Worm (Caenorhabditis elegans) whole organism, L3 larva: ENCODE results near the gene Y51B9A.6.

Source experiments
- ZK546.5 ChIP-seq: sonication (generic microtip); optimal IDR thresholded peaks from 2 replicates; lab custom pipeline; 2017; ENCODE audit warnings: missing biosample characterization, missing genetic modification characterization
- ama-1 ChIP-seq: fragments of 150-350 bp; optimal IDR thresholded peaks from 2 replicates; lab custom pipeline; 2018
- ceh-16 ChIP-seq: sonication (generic microtip); optimal IDR thresholded peaks from 2 replicates; lab custom pipeline; 2017; ENCODE audit warnings: missing biosample characterization, missing genetic modification characterization
- ceh-82 ChIP-seq: fragments of 150-350 bp; optimal IDR thresholded peaks from 2 replicates; lab custom pipeline; 2014; ENCODE audit warnings: missing biosample characterization, missing genetic modification characterization
- egl-27 ChIP-seq: sonication (generic microtip); optimal IDR thresholded peaks from 4 replicates; lab custom pipeline; 2017; ENCODE audit warnings: missing biosample characterization, missing genetic modification reagents, missing genetic modification characterization
- elt-3 ChIP-seq, 3 experiments: fragments of 150-350 bp in 1 of 3; sonication (generic microtip) in 2 of 3; optimal IDR thresholded peaks; 2 replicates in 2 of 3; 4 replicates in 1 of 3; lab custom pipeline; 2014 to 2017; ENCODE audit warnings: missing biosample characterization in 3 of 3, missing genetic modification characterization in 3 of 3
- fos-1 ChIP-seq: fragments of 150-350 bp; optimal IDR thresholded peaks from 2 replicates; lab custom pipeline; 2014; ENCODE audit warnings: missing biosample characterization, missing genetic modification characterization
- jun-1 ChIP-seq: fragments of 150-350 bp; optimal IDR thresholded peaks from 2 replicates; lab custom pipeline; 2014; ENCODE audit warnings: missing biosample characterization, missing genetic modification reagents, missing genetic modification characterization
- nhr-11 ChIP-seq: fragments of 150-350 bp; optimal IDR thresholded peaks from 2 replicates; lab custom pipeline; 2014; ENCODE audit warnings: missing biosample characterization, missing genetic modification characterization
- nhr-237 ChIP-seq: fragments of 150-350 bp; optimal IDR thresholded peaks from 2 replicates; lab custom pipeline; 2014; ENCODE audit warnings: missing biosample characterization, missing genetic modification characterization
- nhr-28 ChIP-seq: fragments of 150-350 bp; optimal IDR thresholded peaks from 2 replicates; lab custom pipeline; 2014; ENCODE audit warnings: missing biosample characterization, missing genetic modification characterization
- tbx-2 ChIP-seq: sonication (generic microtip); optimal IDR thresholded peaks from 2 replicates; lab custom pipeline; 2016; ENCODE audit warnings: mild to moderate bottlenecking, missing genetic modification characterization, missing compliant biosample characterization
- ztf-4 ChIP-seq: fragments of 150-350 bp; optimal IDR thresholded peaks from 2 replicates; lab custom pipeline; 2014; ENCODE audit warnings: missing biosample characterization, missing genetic modification characterization

ce11 chrII:9433609-9434008 is 30.6 kb upstream of the Y51B9A.6 start, which contains the start of gene kin-15:
- TF ChIP-seq ceh-82 (tag; lab: Kevin White, UChicago), result no peak
- TF ChIP-seq nhr-11, result no peak
- TF ChIP-seq jun-1, result no peak
- no peak for TF ChIP-seq nhr-28
- no peak for TF ChIP-seq ama-1 (lab: Kevin White, UChicago)
- TF ChIP-seq elt-3 (tag; optimal IDR thresholded peaks at IDR 0.05; lab: Kevin White, UChicago), result no peak
- no peak for TF ChIP-seq ZK546.5 (tag; lab: Kevin White, UChicago)
- TF ChIP-seq ztf-4, result no peak
- TF ChIP-seq tbx-2 (tag; lab: Kevin White, UChicago), result no peak
- no peak for TF ChIP-seq egl-27 (tag; lab: Kevin White, UChicago)
- TF ChIP-seq nhr-237, result no peak
- TF ChIP-seq fos-1 (tag; lab: Kevin White, UChicago), result no peak
- TF ChIP-seq ceh-16 (tag; lab: Kevin White, UChicago), result no peak
